Worm (Caenorhabditis elegans) whole organism, L4 larva: ENCODE results near the gene moc-6.

ENCODE experiments used
- D1046.2 ChIP-seq: fragments of 200-800 bp; sonication (Bioruptor generic); IDR thresholded peaks from 2 replicates; pipeline ENCODE4 v1.3.6; 2022; ENCODE audit warnings: missing genetic modification characterization, missing compliant biosample characterization
- T26A8.4 ChIP-seq: fragments of 200-800 bp; sonication (Bioruptor generic); IDR thresholded peaks from 2 replicates; pipeline ENCODE4 v1.3.6; 2022; ENCODE audit warnings: missing genetic modification characterization, missing compliant biosample characterization
- Y48G9A.11 ChIP-seq: fragments of 200-800 bp; sonication (Bioruptor generic); IDR thresholded peaks from 2 replicates; pipeline ENCODE4 v1.3.6; 2022; ENCODE audit warnings: missing genetic modification reagents, missing genetic modification characterization, missing compliant biosample characterization
- ZK546.5 ChIP-seq, 2 experiments: sonication (generic microtip); optimal IDR thresholded peaks; 2 replicates each; lab custom pipeline; 2017; ENCODE audit warnings: missing biosample characterization in 2 of 2, missing genetic modification characterization in 2 of 2
- ceh-62 ChIP-seq: sonication (generic microtip); optimal IDR thresholded peaks from 2 replicates; lab custom pipeline; 2017; ENCODE audit warnings: missing biosample characterization, missing genetic modification characterization
- ceh-82 ChIP-seq: sonication (generic microtip); optimal IDR thresholded peaks from 2 replicates; lab custom pipeline; 2017; ENCODE audit warnings: missing biosample characterization, missing genetic modification characterization
- fos-1 ChIP-seq: fragments of 150-350 bp; optimal IDR thresholded peaks from 2 replicates; lab custom pipeline; 2014; ENCODE audit warnings: missing biosample characterization, missing genetic modification characterization
- lin-29 ChIP-seq: fragments of 200-800 bp; sonication (Bioruptor generic); IDR thresholded peaks from 2 replicates; pipeline ENCODE4 v1.3.6; 2022; ENCODE audit warnings: missing genetic modification reagents, missing genetic modification characterization, missing compliant biosample characterization
- mdl-1 ChIP-seq, 2 experiments: fragments of 150-350 bp in 1 of 2; sonication (generic microtip) in 1 of 2; optimal IDR thresholded peaks; 2 replicates each; lab custom pipeline; 2014 to 2017; ENCODE audit warnings: missing biosample characterization in 2 of 2, missing genetic modification characterization in 2 of 2
- nhr-111 ChIP-seq: fragments of 200-800 bp; sonication (Bioruptor generic); optimal IDR thresholded peaks from 2 replicates; lab custom pipeline; 2018; ENCODE audit warnings: mild to moderate bottlenecking, missing genetic modification characterization, missing compliant biosample characterization
- nhr-42 ChIP-seq: fragments of 200-800 bp; sonication (Bioruptor generic); IDR thresholded peaks from 2 replicates; pipeline ENCODE4 v1.3.6; 2022; ENCODE audit warnings: missing genetic modification characterization, missing compliant biosample characterization
- nhr-48 ChIP-seq: sonication (generic microtip); optimal IDR thresholded peaks from 2 replicates; lab custom pipeline; 2016; ENCODE audit warnings: mild to moderate bottlenecking, missing genetic modification characterization, missing compliant biosample characterization
- pqm-1 ChIP-seq: sonication (generic microtip); optimal IDR thresholded peaks from 2 replicates; lab custom pipeline; 2017; ENCODE audit warnings: missing biosample characterization, missing genetic modification characterization
- ztf-11 ChIP-seq: fragments of 150-350 bp; optimal IDR thresholded peaks from 2 replicates; lab custom pipeline; 2014; ENCODE audit warnings: missing biosample characterization, missing genetic modification characterization

ce11 chrIII:5171945-5172344 is 23.8 kb upstream of the moc-6 start, which contains the start of gene prp-19:
- TF ChIP-seq nhr-42 (GFP tag; lab: Robert Waterston, UW) (no peak), lin-29 (GFP tag; lab: Robert Waterston, UW) (no peak), fos-1 (tag; lab: Kevin White, UChicago) (no peak), T26A8.4 (GFP tag; lab: Robert Waterston, UW) (no peak), ceh-62 (tag; lab: Kevin White, UChicago) (no peak), pqm-1 (tag; lab: Kevin White, UChicago) (no peak), nhr-111 (GFP tag; lab: Kevin White, UChicago) (no peak), Y48G9A.11 (GFP tag; lab: Robert Waterston, UW) (no peak), ZK546.5 (tag; optimal IDR thresholded peaks at IDR 0.05; lab: Kevin White, UChicago) (no peak), nhr-48 (tag; lab: Kevin White, UChicago) (no peak), ztf-11 (tag; lab: Kevin White, UChicago) (no peak), ceh-82 (tag; lab: Kevin White, UChicago) (no peak), D1046.2 (GFP tag; lab: Robert Waterston, UW) (no peak), mdl-1 (tag; optimal IDR thresholded peaks at IDR 0.05; lab: Kevin White, UChicago) (no peak)
